Fruit fly (Drosophila melanogaster) whole organism, prepupa: ENCODE results near the gene amon.

Experiments used
- Blimp-1 ChIP-seq: fragments of 200-800 bp; sonication (Bioruptor generic); optimal IDR thresholded peaks from 3 replicates; lab custom pipeline; 2017; ENCODE audit warnings: missing biosample characterization, missing genetic modification characterization, mild to moderate bottlenecking, moderate library complexity, missing genetic modification reagents
- CG10631 ChIP-seq: fragments of 200-800 bp; sonication (Bioruptor generic); optimal IDR thresholded peaks from 2 replicates; lab custom pipeline; 2016; ENCODE audit warnings: missing biosample characterization, missing genetic modification characterization
- CG10669 ChIP-seq: fragments of 200-800 bp; sonication (Bioruptor generic); optimal IDR thresholded peaks from 3 replicates; lab custom pipeline; 2018; ENCODE audit warnings: missing biosample characterization, mild to moderate bottlenecking, missing genetic modification characterization, moderate library complexity
- CG11294 ChIP-seq: fragments of 200-800 bp; sonication (Bioruptor generic); IDR thresholded peaks from 2 replicates; pipeline ENCODE4 v1.3.6; 2022; ENCODE audit warnings: missing biosample characterization, missing genetic modification characterization
- CG11762 ChIP-seq: fragments of 200-800 bp; sonication (Bioruptor generic); optimal IDR thresholded peaks from 3 replicates; lab custom pipeline; 2016; ENCODE audit warnings: missing biosample characterization, missing genetic modification characterization; ENCODE audit not compliant: insufficient read depth
- CG1621 ChIP-seq: fragments of 200-800 bp; sonication (Bioruptor generic); optimal IDR thresholded peaks from 3 replicates; lab custom pipeline; 2018; ENCODE audit warnings: missing biosample characterization, mild to moderate bottlenecking, missing genetic modification characterization
- CG32006 ChIP-seq: fragments of 200-800 bp; sonication (Bioruptor generic); optimal IDR thresholded peaks from 3 replicates; lab custom pipeline; 2017; ENCODE audit warnings: missing biosample characterization, mild to moderate bottlenecking, missing genetic modification characterization
- CG34406 ChIP-seq: fragments of 200-800 bp; sonication (Bioruptor generic); optimal IDR thresholded peaks from 3 replicates; lab custom pipeline; 2016; ENCODE audit warnings: missing biosample characterization, missing genetic modification characterization
- CG4318 ChIP-seq: fragments of 200-800 bp; sonication (Bioruptor generic); optimal IDR thresholded peaks from 3 replicates; lab custom pipeline; 2017; ENCODE audit warnings: missing biosample characterization, mild to moderate bottlenecking, missing genetic modification characterization
- CG6163 ChIP-seq: fragments of 200-800 bp; sonication (Bioruptor generic); IDR thresholded peaks from 3 replicates; pipeline ENCODE4 v1.3.6; 2022; ENCODE audit warnings: missing biosample characterization, missing genetic modification characterization
- CG6276 ChIP-seq: fragments of 200-800 bp; sonication (Bioruptor generic); optimal IDR thresholded peaks from 2 replicates; lab custom pipeline; 2017; ENCODE audit warnings: missing biosample characterization, mild to moderate bottlenecking, missing genetic modification characterization
- CG6854 ChIP-seq: fragments of 200-800 bp; sonication (Bioruptor generic); optimal IDR thresholded peaks from 2 replicates; lab custom pipeline; 2017; ENCODE audit warnings: missing biosample characterization, mild to moderate bottlenecking, missing genetic modification characterization
- CG7368 ChIP-seq: fragments of 200-800 bp; sonication (Bioruptor generic); optimal IDR thresholded peaks from 3 replicates; lab custom pipeline; 2016; ENCODE audit warnings: missing biosample characterization, missing genetic modification characterization
- Eip93F ChIP-seq: fragments of 200-800 bp; sonication (Bioruptor generic); optimal IDR thresholded peaks from 2 replicates; lab custom pipeline; 2016; ENCODE audit warnings: missing biosample characterization, mild to moderate bottlenecking, missing genetic modification characterization
- Ets21C ChIP-seq: fragments of 200-800 bp; sonication (Bioruptor generic); optimal IDR thresholded peaks from 3 replicates; lab custom pipeline; 2016; ENCODE audit warnings: missing biosample characterization, missing genetic modification characterization
- Hr39 ChIP-seq: fragments of 200-800 bp; sonication (Bioruptor generic); optimal IDR thresholded peaks from 2 replicates; lab custom pipeline; 2016; ENCODE audit warnings: missing biosample characterization, missing genetic modification characterization
- Hr4 ChIP-seq: fragments of 200-800 bp; sonication (Bioruptor generic); optimal IDR thresholded peaks from 3 replicates; lab custom pipeline; 2016; ENCODE audit warnings: missing biosample characterization, missing genetic modification characterization
- Smox ChIP-seq: fragments of 200-800 bp; sonication (Bioruptor generic); optimal IDR thresholded peaks from 3 replicates; lab custom pipeline; 2016; ENCODE audit warnings: missing biosample characterization, missing genetic modification characterization
- Sox102F ChIP-seq: fragments of 200-800 bp; sonication (Bioruptor generic); optimal IDR thresholded peaks from 2 replicates; lab custom pipeline; 2016; ENCODE audit warnings: missing biosample characterization, mild to moderate bottlenecking, missing genetic modification characterization
- Sox14 ChIP-seq: fragments of 200-800 bp; sonication (Bioruptor generic); optimal IDR thresholded peaks from 3 replicates; lab custom pipeline; 2016; ENCODE audit warnings: missing biosample characterization, missing genetic modification characterization
- Sox15 ChIP-seq: fragments of 200-800 bp; sonication (Bioruptor generic); optimal IDR thresholded peaks from 3 replicates; lab custom pipeline; 2016; ENCODE audit warnings: missing biosample characterization, missing genetic modification characterization
- achi ChIP-seq: fragments of 200-800 bp; sonication (Bioruptor generic); optimal IDR thresholded peaks from 3 replicates; lab custom pipeline; 2016; ENCODE audit warnings: missing biosample characterization, missing genetic modification characterization
- acj6 ChIP-seq: fragments of 200-800 bp; sonication (Bioruptor generic); optimal IDR thresholded peaks from 3 replicates; lab custom pipeline; 2016; ENCODE audit warnings: missing biosample characterization, missing genetic modification characterization
- cyc ChIP-seq: fragments of 200-800 bp; sonication (Bioruptor generic); optimal IDR thresholded peaks from 3 replicates; lab custom pipeline; 2016; ENCODE audit warnings: missing biosample characterization, missing genetic modification characterization
- dac ChIP-seq: fragments of 200-800 bp; sonication (Bioruptor generic); optimal IDR thresholded peaks from 2 replicates; lab custom pipeline; 2017; ENCODE audit warnings: missing biosample characterization, mild to moderate bottlenecking, missing genetic modification characterization
- dsx ChIP-seq: fragments of 200-800 bp; optimal IDR thresholded peaks from 3 replicates; lab custom pipeline; 2019; ENCODE audit warnings: missing biosample characterization, mild to moderate bottlenecking, missing genetic modification characterization, moderate library complexity; ENCODE audit not compliant: poor library complexity, severe bottlenecking
- eg ChIP-seq: fragments of 200-800 bp; sonication (Bioruptor generic); IDR thresholded peaks from 3 replicates; pipeline ENCODE4 v1.3.6; 2022; ENCODE audit warnings: missing biosample characterization, missing genetic modification characterization
- fd59A ChIP-seq: fragments of 200-800 bp; sonication (Bioruptor generic); optimal IDR thresholded peaks from 2 replicates; lab custom pipeline; 2017; ENCODE audit warnings: missing biosample characterization, mild to moderate bottlenecking, missing genetic modification characterization, missing genetic modification reagents
- fkh ChIP-seq: fragments of 200-800 bp; sonication (Bioruptor generic); optimal IDR thresholded peaks from 3 replicates; lab custom pipeline; 2017; ENCODE audit warnings: missing biosample characterization, mild to moderate bottlenecking, missing genetic modification characterization, moderate library complexity
- net ChIP-seq: fragments of 200-800 bp; sonication (Bioruptor generic); optimal IDR thresholded peaks from 3 replicates; lab custom pipeline; 2016; ENCODE audit warnings: missing biosample characterization, missing genetic modification characterization
- pdm3 ChIP-seq: fragments of 200-800 bp; sonication (Bioruptor generic); optimal IDR thresholded peaks from 3 replicates; lab custom pipeline; 2016; ENCODE audit warnings: missing biosample characterization, missing genetic modification characterization
- salr ChIP-seq, 2 experiments: fragments of 200-800 bp; sonication (Bioruptor generic); optimal IDR thresholded peaks; 3 replicates each; lab custom pipeline; 2016 to 2018; ENCODE audit warnings: missing biosample characterization in 2 of 2, missing genetic modification characterization in 2 of 2, mild to moderate bottlenecking in 1 of 2
- spab ChIP-seq: fragments of 200-800 bp; sonication (Bioruptor generic); optimal IDR thresholded peaks from 2 replicates; lab custom pipeline; 2017; ENCODE audit warnings: missing biosample characterization, mild to moderate bottlenecking, missing genetic modification characterization, missing genetic modification reagents
- ss ChIP-seq, 2 experiments: fragments of 200-800 bp; sonication (Bioruptor generic); optimal IDR thresholded peaks; 2 replicates in 1 of 2; 3 replicates in 1 of 2; lab custom pipeline; 2017 to 2018; ENCODE audit warnings: mild to moderate bottlenecking in 2 of 2, missing biosample characterization in 2 of 2, missing genetic modification characterization in 2 of 2, moderate library complexity in 1 of 2
- svp ChIP-seq: fragments of 200-800 bp; sonication (Bioruptor generic); peaks from one replicate; lab custom pipeline; 2016; ENCODE audit warnings: missing biosample characterization, missing genetic modification characterization
- topi ChIP-seq: fragments of 200-800 bp; sonication (Bioruptor generic); optimal IDR thresholded peaks from 3 replicates; lab custom pipeline; 2016; ENCODE audit warnings: missing biosample characterization, missing genetic modification characterization
- vri ChIP-seq: fragments of 200-800 bp; sonication (Bioruptor generic); optimal IDR thresholded peaks from 3 replicates; lab custom pipeline; 2016; ENCODE audit warnings: missing biosample characterization, mild to moderate bottlenecking, missing genetic modification characterization

amon gene

DNA sequence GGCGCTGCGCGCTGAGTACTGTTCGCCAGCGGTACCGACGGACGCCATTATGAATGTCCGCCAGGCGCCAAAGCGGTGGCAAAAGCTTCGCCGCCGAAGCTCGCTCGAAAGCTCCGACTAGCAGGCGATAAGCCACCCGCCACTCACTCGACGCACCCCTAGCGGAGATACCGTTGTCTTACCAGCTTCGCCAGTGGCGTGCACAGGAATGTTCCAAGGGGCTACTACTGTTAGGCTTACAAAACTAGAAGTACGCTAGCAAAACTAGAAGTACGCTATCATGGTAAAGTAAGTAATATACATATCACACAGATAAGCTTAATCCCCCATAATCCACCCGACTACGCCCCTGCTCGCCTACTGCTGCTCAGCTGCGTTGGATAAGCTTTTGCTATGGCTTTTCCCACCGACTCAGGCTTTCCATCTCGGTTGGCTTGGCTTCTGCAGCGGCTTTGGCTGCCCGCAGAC lies at the start of gene amon (continued):
- TF ChIP-seq ss (GFP tag; optimal IDR thresholded peaks at IDR 0.05; lab: Kevin White, UChicago): peak; percentile 94 to 95
- peak; percentile 95 for TF ChIP-seq CG4318
- peak; percentile 95 for TF ChIP-seq Ets21C
- TF ChIP-seq spab (GFP tag; lab: Kevin White, UChicago): peak; percentile 96
- peak; percentile 97 for TF ChIP-seq CG1621 (tag; lab: Kevin White, UChicago)
- peak; percentile 93 for TF ChIP-seq Sox102F (GFP tag; lab: Kevin White, UChicago)
- peak; percentile 94 for TF ChIP-seq achi (GFP tag; lab: Kevin White, UChicago)
- peak; percentile 98 for TF ChIP-seq CG11294

DNA sequence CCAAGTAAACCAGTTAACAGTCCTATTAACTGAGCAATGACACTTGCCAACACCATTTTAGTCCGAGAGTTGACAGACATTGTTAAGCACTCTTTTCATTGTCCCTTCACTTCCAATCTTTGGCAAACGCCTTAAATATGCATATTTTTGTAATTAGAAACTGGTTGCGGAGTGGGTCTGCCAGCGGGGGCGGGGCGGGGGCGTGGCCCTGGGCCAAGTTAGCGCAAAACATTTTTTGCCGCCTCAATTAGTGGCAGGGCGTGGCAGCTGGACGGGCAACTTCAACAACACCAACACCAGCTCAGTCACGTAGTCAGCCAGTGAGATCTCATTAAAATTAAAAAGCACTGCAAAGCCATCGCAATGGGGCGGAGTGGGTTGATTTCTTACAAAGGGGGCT lies 47.7 kb upstream of the amon start:
- no peak for TF ChIP-seq Sox15 (GFP tag; lab: Kevin White, UChicago)
- no peak for TF ChIP-seq CG10631 (GFP tag; lab: Kevin White, UChicago)
- TF ChIP-seq Blimp-1: no peak
- TF ChIP-seq CG6854 (GFP tag; lab: Kevin White, UChicago): no peak
- no peak for TF ChIP-seq cyc (GFP tag; lab: Kevin White, UChicago)
- no peak for TF ChIP-seq CG34406 (GFP tag; lab: Kevin White, UChicago)
- no peak for TF ChIP-seq svp (GFP tag; lab: Kevin White, UChicago)
- no peak for TF ChIP-seq Hr4 (GFP tag; lab: Kevin White, UChicago)
- TF ChIP-seq CG6163 (GFP tag; lab: Robert Waterston, UW): no peak
- TF ChIP-seq Eip93F (GFP tag; lab: Kevin White, UChicago): no peak
- no peak for TF ChIP-seq acj6 (GFP tag; lab: Kevin White, UChicago)
- no peak for TF ChIP-seq fd59A (GFP tag; lab: Kevin White, UChicago)
- TF ChIP-seq dac (GFP tag; lab: Kevin White, UChicago): no peak
- no peak for TF ChIP-seq vri
- TF ChIP-seq net (GFP tag; lab: Kevin White, UChicago): no peak
- no peak for TF ChIP-seq spab (GFP tag; lab: Kevin White, UChicago)
- no peak for TF ChIP-seq eg (GFP tag; lab: Robert Waterston, UW)
- TF ChIP-seq CG32006 (GFP tag; lab: Kevin White, UChicago): no peak
- no peak for TF ChIP-seq Sox14
- TF ChIP-seq, all 60 proteins: peak for 0

DNA sequence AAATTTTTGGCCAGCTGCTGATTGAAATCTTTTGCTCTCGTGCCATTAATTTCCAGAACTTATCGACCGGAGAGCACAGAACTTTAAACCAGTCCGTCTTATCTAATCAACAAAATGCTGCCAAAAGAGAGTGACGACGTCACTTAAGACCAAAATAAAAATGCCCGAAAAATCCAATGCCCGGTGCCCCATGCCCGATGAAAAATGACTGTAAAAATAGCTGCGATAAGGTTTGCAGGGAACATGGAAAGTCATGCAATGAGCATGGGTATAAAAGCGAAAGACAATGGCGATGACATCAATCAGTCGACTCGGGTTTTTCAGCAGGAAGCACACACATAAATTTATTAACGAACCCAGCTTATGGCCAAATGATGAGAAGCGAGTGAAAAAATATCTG lies 23.4 kb upstream of the amon start, which contains the start of gene CG14247:
Gene CG14247, plus strand, starts transcription at position 301 of the 400 bp plus-strand sequence.
- TF ChIP-seq dsx (GFP tag; lab: Kevin White, UChicago) (no peak), CG32006 (GFP tag; lab: Kevin White, UChicago) (no peak), Blimp-1 (no peak), CG7368 (GFP tag; lab: Kevin White, UChicago) (no peak), dac (GFP tag; lab: Kevin White, UChicago) (no peak), salr (GFP tag; optimal IDR thresholded peaks at IDR 0.05; lab: Kevin White, UChicago) (no peak), CG10669 (GFP tag; lab: Kevin White, UChicago) (no peak), eg (GFP tag; lab: Robert Waterston, UW) (no peak)

dm6 chr3R:26736207-26736606 lies 22.2 kb upstream of the amon start, which contains the start of gene CG6403:
CG6403 (minus strand) TSS chr3R:26736307.
- no peak for TF ChIP-seq eg (GFP tag; lab: Robert Waterston, UW)
- no peak for TF ChIP-seq CG6276 (GFP tag; lab: Kevin White, UChicago)
- no peak for TF ChIP-seq fkh (GFP tag; lab: Kevin White, UChicago)
- no peak for TF ChIP-seq dsx (GFP tag; lab: Kevin White, UChicago)
- no peak for TF ChIP-seq Hr39 (GFP tag; lab: Kevin White, UChicago)
- TF ChIP-seq CG11762 (GFP tag; lab: Kevin White, UChicago): no peak
- no peak for TF ChIP-seq svp (GFP tag; lab: Kevin White, UChicago)
- no peak for TF ChIP-seq Eip93F (GFP tag; lab: Kevin White, UChicago)
- no peak for TF ChIP-seq salr (GFP tag; optimal IDR thresholded peaks at IDR 0.05; lab: Kevin White, UChicago)
- no peak for TF ChIP-seq topi (GFP tag; lab: Kevin White, UChicago)
- no peak for TF ChIP-seq net (GFP tag; lab: Kevin White, UChicago)
- no peak for TF ChIP-seq CG32006 (GFP tag; lab: Kevin White, UChicago)
- TF ChIP-seq pdm3: no peak
- no peak for TF ChIP-seq Smox (GFP tag; lab: Kevin White, UChicago)
